Worm (Caenorhabditis elegans) whole organism, L4 larva: ENCODE data around the gene aakb-2.

Experiments
- D1046.2 ChIP-seq: fragments of 200-800 bp; sonication (Bioruptor generic); IDR thresholded peaks from 2 replicates; pipeline ENCODE4 v1.3.6; 2022; ENCODE audit warnings: missing genetic modification characterization, missing compliant biosample characterization
- F10B5.3 ChIP-seq: sonication (generic microtip); optimal IDR thresholded peaks from 2 replicates; lab custom pipeline; 2016; ENCODE audit warnings: mild to moderate bottlenecking, missing genetic modification characterization, missing compliant biosample characterization
- F44E2.7 ChIP-seq: fragments of 200-800 bp; sonication (Bioruptor generic); IDR thresholded peaks from 2 replicates; pipeline ENCODE4 v2.1.2; 2022; ENCODE audit warnings: missing genetic modification characterization, missing compliant biosample characterization
- F49E8.2 ChIP-seq: sonication (generic microtip); optimal IDR thresholded peaks from 2 replicates; lab custom pipeline; 2016; ENCODE audit warnings: missing compliant biosample characterization, mild to moderate bottlenecking, missing genetic modification characterization, borderline replicate concordance
- R02D3.7 ChIP-seq: fragments of 150-350 bp; sonication (generic microtip); optimal IDR thresholded peaks from 3 replicates; lab custom pipeline; 2014; ENCODE audit warnings: missing biosample characterization, missing genetic modification characterization
- T26A8.4 ChIP-seq: fragments of 200-800 bp; sonication (Bioruptor generic); IDR thresholded peaks from 2 replicates; pipeline ENCODE4 v1.3.6; 2022; ENCODE audit warnings: missing genetic modification characterization, missing compliant biosample characterization
- Y75B8A.6 ChIP-seq: fragments of 200-800 bp; sonication (Bioruptor generic); IDR thresholded peaks from 2 replicates; pipeline ENCODE4 v1.3.6; 2022; ENCODE audit warnings: missing genetic modification reagents, missing genetic modification characterization, missing compliant biosample characterization
- ama-1 ChIP-seq: fragments of 150-350 bp; optimal IDR thresholded peaks from 2 replicates; lab custom pipeline; 2014; ENCODE audit warnings: inconsistent platforms, mixed read lengths
- attf-4 ChIP-seq: sonication (generic microtip); optimal IDR thresholded peaks from 3 replicates; lab custom pipeline; 2017; ENCODE audit warnings: missing biosample characterization, missing genetic modification characterization
- ceh-20 ChIP-seq: fragments of 200-800 bp; sonication (Bioruptor generic); IDR thresholded peaks from 2 replicates; pipeline ENCODE4 v1.3.6; 2022; ENCODE audit warnings: missing genetic modification reagents, missing genetic modification characterization, missing compliant biosample characterization
- ceh-28 ChIP-seq: fragments of 150-350 bp; optimal IDR thresholded peaks from 2 replicates; lab custom pipeline; 2014; ENCODE audit warnings: missing biosample characterization, missing genetic modification reagents, missing genetic modification characterization
- ceh-44 ChIP-seq: fragments of 200-800 bp; sonication (Bioruptor generic); IDR thresholded peaks from 2 replicates; pipeline ENCODE4 v1.3.6; 2022; ENCODE audit warnings: missing genetic modification reagents, missing genetic modification characterization, missing compliant biosample characterization
- ceh-62 ChIP-seq: sonication (generic microtip); optimal IDR thresholded peaks from 2 replicates; lab custom pipeline; 2017; ENCODE audit warnings: missing biosample characterization, missing genetic modification characterization
- daf-12 ChIP-seq: fragments of 150-350 bp; optimal IDR thresholded peaks from 2 replicates; lab custom pipeline; 2014; ENCODE audit warnings: missing biosample characterization, missing genetic modification reagents, missing genetic modification characterization
- daf-16 ChIP-seq, 3 experiments: sonication (generic microtip); optimal IDR thresholded peaks; 2 replicates each; lab custom pipeline; 2016 to 2017; ENCODE audit warnings: missing genetic modification characterization in 3 of 3, missing genetic modification reagents in 3 of 3, mild to moderate bottlenecking in 2 of 3, missing compliant biosample characterization in 2 of 3, missing biosample characterization in 1 of 3, moderate library complexity in 1 of 3
- daf-19 ChIP-seq: fragments of 200-800 bp; sonication (Bioruptor generic); conservative IDR thresholded peaks from 2 replicates; pipeline ENCODE4 v1.3.6; 2022; ENCODE audit warnings: missing genetic modification characterization, missing compliant biosample characterization
- daf-8 ChIP-seq: fragments of 200-800 bp; sonication (Bioruptor generic); IDR thresholded peaks from 2 replicates; pipeline ENCODE4 v1.3.6; 2022; ENCODE audit warnings: missing genetic modification characterization, missing compliant biosample characterization
- dmd-6 ChIP-seq: fragments of 200-800 bp; sonication (Bioruptor generic); IDR thresholded peaks from 2 replicates; pipeline ENCODE4 v1.3.6; 2022; ENCODE audit warnings: missing genetic modification reagents, missing genetic modification characterization, missing compliant biosample characterization
- dmd-8 ChIP-seq: fragments of 200-800 bp; sonication (Bioruptor generic); IDR thresholded peaks from 2 replicates; pipeline ENCODE4 v1.3.6; 2022; ENCODE audit warnings: missing genetic modification characterization, missing compliant biosample characterization
- dmd-9 ChIP-seq: fragments of 200-800 bp; sonication (Bioruptor generic); IDR thresholded peaks from 2 replicates; pipeline ENCODE4 v1.3.6; 2022; ENCODE audit warnings: missing genetic modification reagents, missing genetic modification characterization, missing compliant biosample characterization
- dpl-1 ChIP-seq: fragments of 150-350 bp; optimal IDR thresholded peaks from 2 replicates; lab custom pipeline; 2014; ENCODE audit warnings: missing biosample characterization, missing genetic modification reagents, missing genetic modification characterization
- dve-1 ChIP-seq: sonication (generic microtip); optimal IDR thresholded peaks from 2 replicates; lab custom pipeline; 2017; ENCODE audit warnings: antibody characterized with exemption, mild to moderate bottlenecking, missing genetic modification characterization, missing compliant biosample characterization; ENCODE audit not compliant: insufficient read depth
- egl-27 ChIP-seq: sonication (generic microtip); optimal IDR thresholded peaks from 3 replicates; lab custom pipeline; 2017; ENCODE audit warnings: missing biosample characterization, missing genetic modification reagents, missing genetic modification characterization
- gei-8 ChIP-seq: fragments of 200-800 bp; sonication (Bioruptor generic); optimal IDR thresholded peaks from 2 replicates; lab custom pipeline; 2018; ENCODE audit warnings: mild to moderate bottlenecking, missing genetic modification characterization, missing compliant biosample characterization
- hif-1 ChIP-seq, 2 experiments: sonication (generic microtip); optimal IDR thresholded peaks; 2 replicates each; lab custom pipeline; 2016 to 2017; ENCODE audit warnings: missing compliant biosample characterization in 2 of 2, missing genetic modification characterization in 2 of 2, missing genetic modification reagents in 2 of 2, missing genotype in 2 of 2, mild to moderate bottlenecking in 1 of 2
- hlh-11 ChIP-seq: fragments of 200-800 bp; sonication (Bioruptor generic); optimal IDR thresholded peaks from 2 replicates; lab custom pipeline; 2018; ENCODE audit warnings: mild to moderate bottlenecking, missing genetic modification characterization, missing compliant biosample characterization
- hlh-30 ChIP-seq: sonication (generic microtip); optimal IDR thresholded peaks from 2 replicates; lab custom pipeline; 2017; ENCODE audit warnings: antibody characterized with exemption, mild to moderate bottlenecking, missing genetic modification characterization, missing compliant biosample characterization; ENCODE audit not compliant: insufficient read depth
- jun-1 ChIP-seq: fragments of 150-350 bp; optimal IDR thresholded peaks from 2 replicates; lab custom pipeline; 2014; ENCODE audit warnings: missing biosample characterization, missing genetic modification reagents, missing genetic modification characterization
- lim-7 ChIP-seq: fragments of 200-800 bp; sonication (Bioruptor generic); IDR thresholded peaks from 2 replicates; pipeline ENCODE4 v1.3.6; 2022; ENCODE audit warnings: missing genetic modification characterization, missing compliant biosample characterization
- lin-1 ChIP-seq: fragments of 200-800 bp; sonication (Bioruptor generic); IDR thresholded peaks from 2 replicates; pipeline ENCODE4 v1.3.6; 2022; ENCODE audit warnings: missing genetic modification reagents, missing genetic modification characterization, missing compliant biosample characterization
- lin-13 ChIP-seq: fragments of 150-350 bp; optimal IDR thresholded peaks from 2 replicates; lab custom pipeline; 2014; ENCODE audit warnings: missing biosample characterization, missing genetic modification reagents, missing genetic modification characterization
- lin-38 ChIP-seq: fragments of 200-800 bp; sonication (Bioruptor generic); IDR thresholded peaks from 2 replicates; pipeline ENCODE4 v1.3.6; 2022; ENCODE audit warnings: missing genetic modification reagents, missing genetic modification characterization, missing compliant biosample characterization
- lir-3 ChIP-seq: sonication (generic microtip); optimal IDR thresholded peaks from 2 replicates; lab custom pipeline; 2016; ENCODE audit warnings: mild to moderate bottlenecking, missing genetic modification characterization, missing compliant biosample characterization
- lsy-2 ChIP-seq, 2 experiments: fragments of 150-350 bp in 1 of 2; sonication (generic microtip) in 1 of 2; optimal IDR thresholded peaks; 2 replicates each; lab custom pipeline; 2014 to 2017; ENCODE audit warnings: missing biosample characterization in 2 of 2, missing genetic modification characterization in 2 of 2
- madf-5 ChIP-seq, 2 experiments: fragments of 200-800 bp; sonication (Bioruptor generic); IDR thresholded peaks; 2 replicates each; pipeline ENCODE4 v1.3.6; 2022; ENCODE audit warnings: missing compliant biosample characterization in 2 of 2, missing genetic modification characterization in 2 of 2
- mdl-1 ChIP-seq, 2 experiments: fragments of 150-350 bp in 1 of 2; sonication (generic microtip) in 1 of 2; optimal IDR thresholded peaks; 2 replicates each; lab custom pipeline; 2014 to 2017; ENCODE audit warnings: missing biosample characterization in 2 of 2, missing genetic modification characterization in 2 of 2
- mdt-29 ChIP-seq: fragments of 200-800 bp; sonication (Bioruptor generic); IDR thresholded peaks from 2 replicates; pipeline ENCODE4 v1.3.6; 2022; ENCODE audit warnings: missing genetic modification reagents, missing genetic modification characterization, missing compliant biosample characterization
- mes-2 ChIP-seq: sonication (generic microtip); optimal IDR thresholded peaks from 2 replicates; lab custom pipeline; 2016; ENCODE audit warnings: missing genotype, mild to moderate bottlenecking, missing genetic modification characterization, missing compliant biosample characterization; ENCODE audit not compliant: poor library complexity, severe bottlenecking
- nhr-237 ChIP-seq: sonication (generic microtip); optimal IDR thresholded peaks from 2 replicates; lab custom pipeline; 2017; ENCODE audit warnings: missing biosample characterization, missing genetic modification characterization
- nhr-28 ChIP-seq: fragments of 150-350 bp; optimal IDR thresholded peaks from 2 replicates; lab custom pipeline; 2014; ENCODE audit warnings: missing biosample characterization, missing genetic modification characterization
- nhr-42 ChIP-seq: fragments of 200-800 bp; sonication (Bioruptor generic); IDR thresholded peaks from 2 replicates; pipeline ENCODE4 v1.3.6; 2022; ENCODE audit warnings: missing genetic modification characterization, missing compliant biosample characterization
- nhr-48 ChIP-seq: sonication (generic microtip); optimal IDR thresholded peaks from 2 replicates; lab custom pipeline; 2016; ENCODE audit warnings: mild to moderate bottlenecking, missing genetic modification characterization, missing compliant biosample characterization
- nhr-77 ChIP-seq: fragments of 150-350 bp; optimal IDR thresholded peaks from 2 replicates; lab custom pipeline; 2014; ENCODE audit warnings: missing biosample characterization, missing genetic modification characterization
- saeg-2 ChIP-seq: fragments of 200-800 bp; sonication (Bioruptor generic); IDR thresholded peaks from 2 replicates; pipeline ENCODE4 v1.3.6; 2022; ENCODE audit warnings: missing genetic modification reagents, missing genetic modification characterization, missing compliant biosample characterization
- snpc-4 ChIP-seq: fragments of 150-350 bp; optimal IDR thresholded peaks from 2 replicates; lab custom pipeline; 2014; ENCODE audit warnings: missing biosample characterization, missing genetic modification characterization
- unc-39 ChIP-seq: sonication (generic microtip); optimal IDR thresholded peaks from 2 replicates; lab custom pipeline; 2017; ENCODE audit warnings: missing biosample characterization, missing genetic modification characterization
- zag-1 ChIP-seq: fragments of 150-350 bp; optimal IDR thresholded peaks from 2 replicates; lab custom pipeline; 2014; ENCODE audit warnings: missing biosample characterization, missing genetic modification characterization
- zfp-3 ChIP-seq: fragments of 200-800 bp; sonication (Bioruptor generic); conservative IDR thresholded peaks from 2 replicates; pipeline ENCODE4 v1.3.6; 2022; ENCODE audit warnings: missing genetic modification reagents, missing genetic modification characterization, missing compliant biosample characterization
- ztf-11 ChIP-seq: fragments of 150-350 bp; optimal IDR thresholded peaks from 2 replicates; lab custom pipeline; 2014; ENCODE audit warnings: missing biosample characterization, missing genetic modification characterization

The aakb-2 gene

DNA sequence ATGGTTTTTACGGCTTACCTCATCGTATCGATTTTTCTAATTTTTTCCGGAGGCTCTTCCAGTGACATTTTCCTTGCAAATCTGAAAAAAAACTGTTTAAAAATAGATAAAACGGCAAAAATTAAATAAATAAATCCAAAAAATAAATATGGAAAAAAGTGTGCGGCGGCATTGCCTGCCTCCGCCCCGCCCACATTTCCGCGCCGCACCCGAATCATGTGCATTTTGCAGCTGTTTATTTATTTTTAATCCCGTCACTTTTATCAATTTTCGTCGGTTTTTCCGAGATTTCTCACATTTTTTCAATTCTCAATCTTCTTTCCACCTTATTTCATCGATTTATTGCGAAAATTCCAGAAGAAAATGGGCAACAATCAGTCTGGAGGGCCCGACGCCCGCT lies at the start of gene aakb-2, which contains the start of gene Y47D3A.14:
Gene aakb-2 (plus strand): TSS at position 356 of the 400 bp plus-strand sequence.
Gene Y47D3A.14 (minus strand): TSS at position 81 of the 400 bp plus-strand sequence.
- TF ChIP-seq ama-1 (lab: Kevin White, UChicago), result peak; percentile 22
- TF ChIP-seq nhr-42 (GFP tag; lab: Robert Waterston, UW), result no peak
- no peak for TF ChIP-seq ceh-44 (GFP tag; lab: Robert Waterston, UW)
- TF ChIP-seq hlh-30 (tag; lab: Kevin White, UChicago), result peak; percentile 96
- no peak for TF ChIP-seq lir-3
- no peak for TF ChIP-seq F49E8.2 (tag; lab: Kevin White, UChicago)
- peak; percentile 54 for TF ChIP-seq nhr-77 (tag; lab: Kevin White, UChicago)
- TF ChIP-seq ceh-28, result no peak
- no peak for TF ChIP-seq F10B5.3 (tag; lab: Kevin White, UChicago)
- no peak for TF ChIP-seq saeg-2 (GFP tag; lab: Robert Waterston, UW)
- no peak for TF ChIP-seq T26A8.4
- no peak for TF ChIP-seq dve-1 (tag; lab: Kevin White, UChicago)
- TF ChIP-seq zag-1 (tag; lab: Kevin White, UChicago), result no peak
- peak; percentile 86 for TF ChIP-seq mes-2
- no peak for TF ChIP-seq ztf-11 (tag; lab: Kevin White, UChicago)
- peak; percentile 21 for TF ChIP-seq nhr-28 (tag; lab: Kevin White, UChicago)
- no peak for TF ChIP-seq D1046.2 (GFP tag; lab: Robert Waterston, UW)
- no peak for TF ChIP-seq lim-7 (GFP tag; lab: Robert Waterston, UW)
- TF ChIP-seq mdt-29 (GFP tag; lab: Robert Waterston, UW), result no peak
- TF ChIP-seq dmd-6 (GFP tag; lab: Robert Waterston, UW), result peak; percentile 32; the same call in 1 of the 2 replicates
- TF ChIP-seq daf-8 (GFP tag; lab: Robert Waterston, UW), result no peak
- no peak for TF ChIP-seq attf-4
- no peak for TF ChIP-seq zfp-3 (GFP tag; lab: Robert Waterston, UW)
- no peak for TF ChIP-seq egl-27
- TF ChIP-seq R02D3.7 (tag; lab: Kevin White, UChicago), result no peak
- no peak for TF ChIP-seq daf-12
- no peak for TF ChIP-seq nhr-48 (tag; lab: Kevin White, UChicago)
- peak; percentile 51 for TF ChIP-seq lin-38
- TF ChIP-seq daf-16 (GFP tag; optimal IDR thresholded peaks at IDR 0.05; lab: Kevin White, UChicago), result peak in 1 of 2 experiments; percentile 7
- peak; percentile 68 for TF ChIP-seq daf-16 (tag; optimal IDR thresholded peaks at IDR 0.05; lab: Kevin White, UChicago)
- TF ChIP-seq Y75B8A.6 (GFP tag; lab: Robert Waterston, UW), result no peak
- peak; percentile 46 for TF ChIP-seq lin-13 (GFP tag; lab: Kevin White, UChicago)
- TF ChIP-seq madf-5 (GFP tag; IDR thresholded peaks at IDR 0.05; lab: Robert Waterston, UW), result no peak
- TF ChIP-seq dpl-1, result peak; percentile 57
- peak in 1 of 2 experiments; percentile 49 for TF ChIP-seq mdl-1 (tag; optimal IDR thresholded peaks at IDR 0.05; lab: Kevin White, UChicago)
- TF ChIP-seq ceh-20 (GFP tag; lab: Robert Waterston, UW), result no peak
- TF ChIP-seq unc-39 (tag; lab: Kevin White, UChicago), result no peak
- TF ChIP-seq dmd-9 (GFP tag; lab: Robert Waterston, UW), result no peak
- TF ChIP-seq lsy-2 (tag; optimal IDR thresholded peaks at IDR 0.05; lab: Kevin White, UChicago), result no peak
- no peak for TF ChIP-seq lin-1 (GFP tag; lab: Robert Waterston, UW)
- no peak for TF ChIP-seq daf-19 (GFP tag; lab: Robert Waterston, UW)
- no peak for TF ChIP-seq snpc-4
- TF ChIP-seq gei-8 (GFP tag; lab: Kevin White, UChicago), result no peak
- TF ChIP-seq hif-1 (tag; optimal IDR thresholded peaks at IDR 0.05; lab: Kevin White, UChicago), result peak in 1 of 2 experiments; percentile 53
- TF ChIP-seq dmd-8 (GFP tag; lab: Robert Waterston, UW), result no peak
- no peak for TF ChIP-seq jun-1
- TF ChIP-seq ceh-62 (tag; lab: Kevin White, UChicago), result no peak
- TF ChIP-seq F44E2.7 (GFP tag; lab: Robert Waterston, UW), result no peak
- TF ChIP-seq nhr-237 (tag; lab: Kevin White, UChicago), result no peak
- TF ChIP-seq hlh-11 (tag; lab: Kevin White, UChicago), result peak; percentile 91
- TF ChIP-seq, all 104 proteins: peak for 13
